In the genomic region with DNA sequence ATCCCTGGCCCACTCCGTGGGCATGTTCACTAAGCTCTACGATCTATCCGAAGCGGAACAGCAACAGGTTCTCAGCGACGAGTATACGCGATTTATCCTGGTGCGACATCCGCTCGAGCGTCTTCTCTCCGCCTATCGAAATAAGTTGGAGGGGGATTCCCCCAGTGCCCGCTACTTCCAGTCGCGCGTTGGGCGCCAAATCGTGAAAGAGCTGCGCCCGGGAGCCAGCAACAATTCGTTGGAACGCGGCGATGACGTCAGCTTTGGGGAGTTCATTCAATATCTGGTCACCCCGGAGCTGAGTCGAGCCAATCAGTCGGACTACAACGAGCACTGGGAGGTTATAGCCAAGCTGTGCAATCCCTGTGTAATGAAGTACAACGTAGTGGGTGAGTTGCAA, we compare ENCODE assay signal across 2 fruit fly cellular contexts.
TF ChIP-seq lines count a peak whose summit lies in the region.

No protein-coding gene starts in this region.

- no peak for TF ChIP-seq CTCF in whole organism, embryonic (GFP tag; optimal IDR thresholded peaks at IDR 0.05; lab: Kevin White, UChicago)

TF ChIP-seq in whole organism, embryonic, 481 proteins besides CTCF, POLR2A, EP300 and RAD21:
- TF ChIP-seq pita (GFP tag; optimal IDR thresholded peaks at IDR 0.05; lab: Kevin White, UChicago): no peak
- no peak for TF ChIP-seq ap (GFP tag; IDR thresholded peaks at IDR 0.05; lab: Robert Waterston, UW)
- TF ChIP-seq crp (GFP tag; optimal IDR thresholded peaks at IDR 0.05; lab: Kevin White, UChicago): no peak
- no peak for TF ChIP-seq mirr (GFP tag; optimal IDR thresholded peaks at IDR 0.05; lab: Kevin White, UChicago)
- no peak for TF ChIP-seq hkb (optimal IDR thresholded peaks at IDR 0.05; lab: Kevin White, UChicago)
- no peak for TF ChIP-seq hkb (GFP tag; IDR thresholded peaks at IDR 0.05; lab: Robert Waterston, UW)
- no peak for TF ChIP-seq CG2129 (GFP tag; IDR thresholded peaks at IDR 0.05; lab: Robert Waterston, UW; ENCODE audit: partially characterized antibody)
- no peak for TF ChIP-seq Xbp1 (GFP tag; optimal IDR thresholded peaks at IDR 0.05; lab: Kevin White, UChicago)
- TF ChIP-seq lov (optimal IDR thresholded peaks at IDR 0.05; lab: Kevin White, UChicago): no peak
- no peak for TF ChIP-seq lov (GFP tag; IDR thresholded peaks at IDR 0.05; lab: Robert Waterston, UW)
- no peak for TF ChIP-seq HmgZ (tag; optimal IDR thresholded peaks at IDR 0.05; lab: Kevin White, UChicago)
- TF ChIP-seq NK7.1 (GFP tag; optimal IDR thresholded peaks at IDR 0.05; lab: Kevin White, UChicago): no peak
- TF ChIP-seq CG17361 (GFP tag; IDR thresholded peaks at IDR 0.05; lab: Robert Waterston, UW): 0 out of 3 replicates have a peak, but pooled peaks have one; percentile 20
- 0 out of 3 replicates have a peak, but pooled peaks have one; percentile 11 for TF ChIP-seq Dbx (GFP tag; IDR thresholded peaks at IDR 0.05; lab: Robert Waterston, UW)
- TF ChIP-seq Opbp (GFP tag; IDR thresholded peaks at IDR 0.05; lab: Robert Waterston, UW; ENCODE audit: partially characterized antibody): no peak
- no peak for TF ChIP-seq so (GFP tag; IDR thresholded peaks at IDR 0.05; lab: Robert Waterston, UW)
- TF ChIP-seq bbx (GFP tag; IDR thresholded peaks at IDR 0.05; lab: Robert Waterston, UW; ENCODE audit: partially characterized antibody): no peak
- no peak for TF ChIP-seq CG11456 (GFP tag; IDR thresholded peaks at IDR 0.05; lab: Robert Waterston, UW)
- TF ChIP-seq Ets65A (GFP tag; lab: Kevin White, UChicago): peak; percentile 31
- no peak for TF ChIP-seq CG12659 (GFP tag; optimal IDR thresholded peaks at IDR 0.05; lab: Kevin White, UChicago)
- TF ChIP-seq NC2α (GFP tag; optimal IDR thresholded peaks at IDR 0.05; lab: Kevin White, UChicago): no peak
- no peak for TF ChIP-seq cwo (GFP tag; optimal IDR thresholded peaks at IDR 0.05; lab: Kevin White, UChicago)
- TF ChIP-seq CG18764 (GFP tag; optimal IDR thresholded peaks at IDR 0.05; lab: Kevin White, UChicago): no peak
- no peak for TF ChIP-seq nom (GFP tag; optimal IDR thresholded peaks at IDR 0.05; lab: Kevin White, UChicago)
- TF ChIP-seq CG13775 (GFP tag; optimal IDR thresholded peaks at IDR 0.05; lab: Kevin White, UChicago): no peak
- no peak for TF ChIP-seq CG12071 (GFP tag; optimal IDR thresholded peaks at IDR 0.05; lab: Kevin White, UChicago)
- TF ChIP-seq NFAT (GFP tag; IDR thresholded peaks at IDR 0.05; lab: Robert Waterston, UW): no peak
- TF ChIP-seq kah (GFP tag; optimal IDR thresholded peaks at IDR 0.05; lab: Kevin White, UChicago): no peak
- TF ChIP-seq corto (GFP tag; optimal IDR thresholded peaks at IDR 0.05; lab: Kevin White, UChicago): no peak
- no peak for TF ChIP-seq CG17385 (GFP tag; optimal IDR thresholded peaks at IDR 0.05; lab: Kevin White, UChicago)
- TF ChIP-seq Med (GFP tag; lab: Kevin White, UChicago): peak; percentile 50
- TF ChIP-seq Optix (GFP tag; IDR thresholded peaks at IDR 0.05; lab: Robert Waterston, UW): no peak
- 0 out of 3 replicates have a peak, but pooled peaks have one; percentile 10 for TF ChIP-seq hb (GFP tag; IDR thresholded peaks at IDR 0.05; lab: Robert Waterston, UW; ENCODE audit: partially characterized antibody)
- no peak for TF ChIP-seq stc (GFP tag; IDR thresholded peaks at IDR 0.05; lab: Robert Waterston, UW)
- no peak for TF ChIP-seq sc (optimal IDR thresholded peaks at IDR 0.05; lab: Kevin White, UChicago)
- TF ChIP-seq sc (GFP tag; optimal IDR thresholded peaks at IDR 0.05; lab: Kevin White, UChicago): no peak
- TF ChIP-seq GATAe (GFP tag; conservative IDR thresholded peaks at IDR 0.05; lab: Robert Waterston, UW): no peak

TF ChIP-seq in whole organism, wandering third instar larva, 38 proteins besides CTCF, POLR2A, EP300 and RAD21:
- TF ChIP-seq Rel (GFP tag; optimal IDR thresholded peaks at IDR 0.05; lab: Kevin White, UChicago) (no peak), Rel (tag; optimal IDR thresholded peaks at IDR 0.05; lab: Kevin White, UChicago) (peak; percentile 59), tai (GFP tag; optimal IDR thresholded peaks at IDR 0.05; lab: Kevin White, UChicago) (no peak)
TF ChIP-seq in whole organism, wandering third instar larva: peak in this region for 1.
